Fruit fly (Drosophila melanogaster) whole organism, wandering third instar larva: ENCODE results near the gene Dhod.

Experiments used
- Abd-B ChIP-seq: fragments of >200 bp; optimal IDR thresholded peaks from 2 replicates; lab custom pipeline; 2017; ENCODE audit warnings: missing biosample characterization, missing genetic modification characterization
- CG32264 ChIP-seq: fragments of 200-800 bp; sonication (Bioruptor generic); optimal IDR thresholded peaks from 2 replicates; lab custom pipeline; 2016; ENCODE audit warnings: missing biosample characterization, missing genetic modification characterization
- CG9705 ChIP-seq: fragments of 200-800 bp; sonication (Bioruptor generic); optimal IDR thresholded peaks from 2 replicates; lab custom pipeline; 2018; ENCODE audit warnings: missing biosample characterization, mild to moderate bottlenecking, missing genetic modification characterization
- CrebA ChIP-seq: fragments of 200-800 bp; sonication (Bioruptor generic); optimal IDR thresholded peaks from 2 replicates; lab custom pipeline; 2016; ENCODE audit warnings: missing biosample characterization, mild to moderate bottlenecking, missing genetic modification characterization, borderline replicate concordance
- Dfd ChIP-seq: fragments of >200 bp; optimal IDR thresholded peaks from 2 replicates; lab custom pipeline; 2017; ENCODE audit warnings: missing biosample characterization, missing genetic modification characterization
- Dif ChIP-seq: fragments of 200-275, 200-300 bp; sonication (Bioruptor generic); optimal IDR thresholded peaks from 2 replicates; lab custom pipeline; 2018; ENCODE audit warnings: missing biosample characterization, missing genetic modification characterization; ENCODE audit not compliant: partially characterized antibody
- GATAd ChIP-seq: sonication (Bioruptor generic); optimal IDR thresholded peaks from 2 replicates; lab custom pipeline; 2016; ENCODE audit warnings: missing biosample characterization, missing genetic modification characterization
- HLH106 ChIP-seq: fragments of 200-800 bp; optimal IDR thresholded peaks from 3 replicates; lab custom pipeline; 2019; ENCODE audit warnings: missing biosample characterization, mild to moderate bottlenecking, missing genetic modification characterization, moderate library complexity
- Hnf4 ChIP-seq: fragments of 200-800 bp; sonication (Bioruptor generic); optimal IDR thresholded peaks from 2 replicates; lab custom pipeline; 2016; ENCODE audit warnings: missing biosample characterization, mild to moderate bottlenecking, missing genetic modification characterization
- Hr78 ChIP-seq: fragments of >200 bp; optimal IDR thresholded peaks from 2 replicates; lab custom pipeline; 2017; ENCODE audit warnings: missing biosample characterization, missing genetic modification characterization
- Hr83 ChIP-seq: fragments of 200-300 bp; sonication (Bioruptor generic); optimal IDR thresholded peaks from 2 replicates; lab custom pipeline; 2016; ENCODE audit warnings: missing biosample characterization, mild to moderate bottlenecking, missing genetic modification characterization, moderate library complexity; ENCODE audit not compliant: poor library complexity, severe bottlenecking
- Jra ChIP-seq: sonication (Bioruptor generic); optimal IDR thresholded peaks from 2 replicates; lab custom pipeline; 2016; ENCODE audit warnings: missing biosample characterization, missing genetic modification characterization
- Mio ChIP-seq: sonication (Bioruptor generic); optimal IDR thresholded peaks from 2 replicates; lab custom pipeline; 2016; ENCODE audit warnings: missing biosample characterization, missing genetic modification characterization
- Myc ChIP-seq: fragments of >200 bp; optimal IDR thresholded peaks from 2 replicates; lab custom pipeline; 2017
- N ChIP-seq: fragments of >200 bp; optimal IDR thresholded peaks from 2 replicates; lab custom pipeline; 2018; ENCODE audit warnings: missing biosample characterization, missing external identifiers, missing genetic modification characterization
- OdsH ChIP-seq: fragments of 200-800 bp; sonication (Bioruptor generic); optimal IDR thresholded peaks from 2 replicates; lab custom pipeline; 2016; ENCODE audit warnings: missing biosample characterization, mild to moderate bottlenecking, missing genetic modification characterization
- Rel ChIP-seq, 2 experiments: fragments of 200-800 bp; sonication (Bioruptor generic) in 1 of 2; optimal IDR thresholded peaks; 2 replicates in 1 of 2; 3 replicates in 1 of 2; lab custom pipeline; 2016 to 2019; ENCODE audit warnings: mild to moderate bottlenecking in 2 of 2, missing biosample characterization in 2 of 2, missing genetic modification characterization in 2 of 2, moderate library complexity in 1 of 2
- Sp1 ChIP-seq: fragments of 200-800 bp; sonication (Bioruptor generic); optimal IDR thresholded peaks from 3 replicates; lab custom pipeline; 2019; ENCODE audit warnings: missing biosample characterization, mild to moderate bottlenecking, missing genetic modification characterization, moderate library complexity
- Vsx2 ChIP-seq: fragments of 200-300, 225-300 bp; sonication (Bioruptor generic); optimal IDR thresholded peaks from 2 replicates; lab custom pipeline; 2018; ENCODE audit warnings: missing biosample characterization, missing genetic modification characterization; ENCODE audit not compliant: partially characterized antibody
- br ChIP-seq: fragments of 200-800 bp; sonication (Bioruptor generic); optimal IDR thresholded peaks from 2 replicates; lab custom pipeline; 2016; ENCODE audit warnings: missing biosample characterization, missing genetic modification characterization
- brk ChIP-seq: fragments of 200-800 bp; sonication (Bioruptor generic); optimal IDR thresholded peaks from 2 replicates; lab custom pipeline; 2016; ENCODE audit warnings: missing biosample characterization, mild to moderate bottlenecking, missing genetic modification characterization
- dl ChIP-seq, 2 experiments: fragments of 175-275, 200-275 bp in 1 of 2; fragments of 200-275 bp in 1 of 2; sonication (Bioruptor generic); optimal IDR thresholded peaks; lab custom pipeline; 2018; ENCODE audit warnings: mild to moderate bottlenecking in 2 of 2, missing biosample characterization in 2 of 2, missing genetic modification characterization in 2 of 2, moderate library complexity in 2 of 2; ENCODE audit not compliant: partially characterized antibody in 2 of 2, insufficient read depth in 1 of 2
- dmrt93B ChIP-seq: fragments of 200-800 bp; sonication (Bioruptor generic); optimal IDR thresholded peaks from 2 replicates; lab custom pipeline; 2018; ENCODE audit warnings: missing biosample characterization, mild to moderate bottlenecking, missing genetic modification characterization
- dsf ChIP-seq: sonication (Bioruptor generic); optimal IDR thresholded peaks from 2 replicates; lab custom pipeline; 2016; ENCODE audit warnings: missing biosample characterization, missing genetic modification characterization, borderline replicate concordance
- ey ChIP-seq: fragments of 200-800 bp; sonication (Bioruptor generic); optimal IDR thresholded peaks from 2 replicates; lab custom pipeline; 2016; ENCODE audit warnings: missing biosample characterization, missing genetic modification characterization
- foxo ChIP-seq, 2 experiments: fragments of 200-800 bp; sonication (Bioruptor generic); optimal IDR thresholded peaks; 2 replicates in 1 of 2; 3 replicates in 1 of 2; lab custom pipeline; 2016 to 2017; ENCODE audit warnings: missing biosample characterization in 2 of 2, missing genetic modification characterization in 2 of 2
- fru ChIP-seq: fragments of 200-800 bp; sonication (Bioruptor generic); optimal IDR thresholded peaks from 3 replicates; lab custom pipeline; 2016; ENCODE audit warnings: missing biosample characterization, mild to moderate bottlenecking, missing genetic modification characterization
- h ChIP-seq: fragments of 200-800 bp; sonication (Bioruptor generic); optimal IDR thresholded peaks from 3 replicates; lab custom pipeline; 2016; ENCODE audit warnings: missing biosample characterization, mild to moderate bottlenecking, missing genetic modification characterization
- jim ChIP-seq: fragments of 175-275, 200-325 bp; sonication (Bioruptor generic); optimal IDR thresholded peaks from 2 replicates; lab custom pipeline; 2016; ENCODE audit warnings: missing biosample characterization, mild to moderate bottlenecking, missing genetic modification characterization
- lola ChIP-seq: fragments of >200 bp; optimal IDR thresholded peaks from 2 replicates; lab custom pipeline; 2017; ENCODE audit warnings: missing biosample characterization, missing genetic modification characterization
- pan ChIP-seq: fragments of >200 bp; optimal IDR thresholded peaks from 2 replicates; lab custom pipeline; 2017
- psq ChIP-seq: fragments of 200-800 bp; sonication (Bioruptor generic); optimal IDR thresholded peaks from 3 replicates; lab custom pipeline; 2017; ENCODE audit warnings: missing biosample characterization, mild to moderate bottlenecking, missing genetic modification characterization, moderate library complexity
- rgr ChIP-seq: fragments of 200-800 bp; sonication (Bioruptor generic); optimal IDR thresholded peaks from 3 replicates; lab custom pipeline; 2016; ENCODE audit warnings: missing biosample characterization, mild to moderate bottlenecking, missing genetic modification characterization
- sage ChIP-seq: fragments of 200-800 bp; sonication (Bioruptor generic); optimal IDR thresholded peaks from 2 replicates; lab custom pipeline; 2016; ENCODE audit warnings: missing biosample characterization, mild to moderate bottlenecking, missing genetic modification characterization
- sv ChIP-seq: fragments of 200-800 bp; sonication (Bioruptor generic); optimal IDR thresholded peaks from 3 replicates; lab custom pipeline; 2016; ENCODE audit warnings: missing biosample characterization, missing genetic modification characterization
- tai ChIP-seq: sonication (Bioruptor generic); optimal IDR thresholded peaks from 2 replicates; lab custom pipeline; 2016; ENCODE audit warnings: missing biosample characterization, missing genetic modification characterization
- usp ChIP-seq: fragments of >200 bp; optimal IDR thresholded peaks from 2 replicates; lab custom pipeline; 2017; ENCODE audit warnings: missing biosample characterization, missing genetic modification characterization
- woc ChIP-seq: sonication (Bioruptor generic); optimal IDR thresholded peaks from 2 replicates; lab custom pipeline; 2016; ENCODE audit warnings: missing biosample characterization, mild to moderate bottlenecking, missing genetic modification characterization

Dhod gene

DNA sequence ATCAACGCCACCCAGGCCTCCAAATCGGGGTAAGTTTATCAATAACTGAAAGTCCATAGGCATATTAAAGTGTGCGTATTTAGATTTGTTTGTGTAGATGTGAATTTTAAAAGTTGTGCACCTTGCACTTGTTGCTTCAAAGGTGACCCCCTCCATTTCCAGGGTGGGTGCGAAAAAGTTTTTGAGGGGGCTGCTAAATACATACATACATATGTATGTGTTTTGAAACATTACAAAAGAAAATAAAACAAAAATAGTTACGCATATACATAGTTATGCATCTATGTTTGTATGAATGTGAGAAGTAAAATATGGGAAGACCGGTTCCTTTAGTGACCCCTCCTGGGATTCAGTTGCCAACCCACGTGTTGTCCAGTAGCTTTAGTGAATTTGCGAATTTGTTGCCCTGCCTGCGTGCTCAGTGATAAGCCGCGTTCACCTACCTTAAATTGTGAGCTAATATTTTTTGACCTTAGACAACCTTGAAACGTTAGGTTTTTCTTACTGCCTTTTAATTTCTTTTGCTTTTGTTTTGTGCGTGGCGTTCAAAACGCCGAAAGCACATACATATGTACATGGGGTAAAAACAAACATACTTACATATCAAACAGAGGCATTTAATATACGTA lies 17.3 kb upstream of the Dhod start:
- TF ChIP-seq CG32264 (peak; percentile 31), dl (GFP tag; optimal IDR thresholded peaks at IDR 0.05; lab: Kevin White, UChicago; ENCODE audit: insufficient read depth in 1 of 2, partially characterized antibody in 2 of 2) (no peak), Dif (GFP tag; lab: Kevin White, UChicago) (no peak), rgr (GFP tag; lab: Kevin White, UChicago) (peak; percentile 28), Rel (GFP tag; optimal IDR thresholded peaks at IDR 0.05; lab: Kevin White, UChicago) (peak; percentile 24), Rel (tag; optimal IDR thresholded peaks at IDR 0.05; lab: Kevin White, UChicago) (no peak), Mio (GFP tag; lab: Kevin White, UChicago) (no peak), dsf (no peak), GATAd (GFP tag; lab: Kevin White, UChicago) (no peak), h (GFP tag; lab: Kevin White, UChicago) (peak; percentile 67), foxo (GFP tag; optimal IDR thresholded peaks at IDR 0.05; lab: Kevin White, UChicago) (peak; percentile 8 to 48), ey (GFP tag; lab: Kevin White, UChicago) (peak; percentile 54), Hnf4 (peak; percentile 29)

- TF ChIP-seq dsf = peak; percentile 85
- no peak for TF ChIP-seq Dfd (GFP tag; lab: Kevin White, UChicago)
- peak; percentile 96 for TF ChIP-seq brk (GFP tag; lab: Kevin White, UChicago)
- TF ChIP-seq CG32264 = peak; percentile 93
- TF ChIP-seq dl (GFP tag; optimal IDR thresholded peaks at IDR 0.05; lab: Kevin White, UChicago; ENCODE audit: insufficient read depth in 1 of 2, partially characterized antibody in 2 of 2) = peak in 1 of 2 experiments; percentile 16
- TF ChIP-seq Sp1 = peak; percentile 97
- TF ChIP-seq CG9705 (GFP tag; lab: Kevin White, UChicago) = peak; percentile 92
- TF ChIP-seq h (GFP tag; lab: Kevin White, UChicago) = peak; percentile 99
- peak; percentile 98 for TF ChIP-seq ey (GFP tag; lab: Kevin White, UChicago)
- peak; percentile 95 for TF ChIP-seq sage (GFP tag; lab: Kevin White, UChicago)
- TF ChIP-seq Jra = peak; percentile 95
- TF ChIP-seq Hr78 (GFP tag; lab: Kevin White, UChicago) = no peak
- TF ChIP-seq Hr83 (GFP tag; lab: Kevin White, UChicago) = peak; percentile 10
- TF ChIP-seq Hnf4 = peak; percentile 97
- no peak for TF ChIP-seq lola (GFP tag; lab: Kevin White, UChicago)
- TF ChIP-seq sv (GFP tag; lab: Kevin White, UChicago) = peak; percentile 96
- TF ChIP-seq CrebA = peak; percentile 96
- no peak for TF ChIP-seq jim (GFP tag; lab: Kevin White, UChicago)
- TF ChIP-seq woc = peak; percentile 98
- no peak for TF ChIP-seq pan
- peak; percentile 88 for TF ChIP-seq Rel (GFP tag; optimal IDR thresholded peaks at IDR 0.05; lab: Kevin White, UChicago)
- peak; percentile 86 for TF ChIP-seq Rel (tag; optimal IDR thresholded peaks at IDR 0.05; lab: Kevin White, UChicago)
- TF ChIP-seq Abd-B (GFP tag; lab: Kevin White, UChicago) = no peak
- TF ChIP-seq N (GFP tag; lab: Kevin White, UChicago) = no peak
- peak; percentile 90 for TF ChIP-seq Mio (GFP tag; lab: Kevin White, UChicago)
- no peak for TF ChIP-seq usp (GFP tag; lab: Kevin White, UChicago)
- TF ChIP-seq dmrt93B (GFP tag; lab: Kevin White, UChicago) = peak; percentile 89
- peak; percentile 99 for TF ChIP-seq OdsH (GFP tag; lab: Kevin White, UChicago)
- TF ChIP-seq GATAd (GFP tag; lab: Kevin White, UChicago) = no peak
- peak; percentile 98 for TF ChIP-seq br (GFP tag; lab: Kevin White, UChicago)
- no peak for TF ChIP-seq Vsx2
- TF ChIP-seq Dif (GFP tag; lab: Kevin White, UChicago) = peak; percentile 80
- TF ChIP-seq foxo (GFP tag; optimal IDR thresholded peaks at IDR 0.05; lab: Kevin White, UChicago) = peak; percentile 92 to 99
- peak; percentile 98 for TF ChIP-seq fru (GFP tag; lab: Kevin White, UChicago)
- TF ChIP-seq tai (GFP tag; lab: Kevin White, UChicago) = no peak
- TF ChIP-seq psq (GFP tag; lab: Kevin White, UChicago) = peak; percentile 94
- TF ChIP-seq Myc (lab: Kevin White, UChicago) = peak; percentile 17
- TF ChIP-seq HLH106 = peak; percentile 96
- TF ChIP-seq rgr (GFP tag; lab: Kevin White, UChicago) = peak; percentile 98
These were observed 16.5 kb upstream of the Dhod start for dm6 chr3R:8669029-8669707.
